Fruit fly (Drosophila melanogaster): ENCODE results near the gene Atg8a.

DNA sequence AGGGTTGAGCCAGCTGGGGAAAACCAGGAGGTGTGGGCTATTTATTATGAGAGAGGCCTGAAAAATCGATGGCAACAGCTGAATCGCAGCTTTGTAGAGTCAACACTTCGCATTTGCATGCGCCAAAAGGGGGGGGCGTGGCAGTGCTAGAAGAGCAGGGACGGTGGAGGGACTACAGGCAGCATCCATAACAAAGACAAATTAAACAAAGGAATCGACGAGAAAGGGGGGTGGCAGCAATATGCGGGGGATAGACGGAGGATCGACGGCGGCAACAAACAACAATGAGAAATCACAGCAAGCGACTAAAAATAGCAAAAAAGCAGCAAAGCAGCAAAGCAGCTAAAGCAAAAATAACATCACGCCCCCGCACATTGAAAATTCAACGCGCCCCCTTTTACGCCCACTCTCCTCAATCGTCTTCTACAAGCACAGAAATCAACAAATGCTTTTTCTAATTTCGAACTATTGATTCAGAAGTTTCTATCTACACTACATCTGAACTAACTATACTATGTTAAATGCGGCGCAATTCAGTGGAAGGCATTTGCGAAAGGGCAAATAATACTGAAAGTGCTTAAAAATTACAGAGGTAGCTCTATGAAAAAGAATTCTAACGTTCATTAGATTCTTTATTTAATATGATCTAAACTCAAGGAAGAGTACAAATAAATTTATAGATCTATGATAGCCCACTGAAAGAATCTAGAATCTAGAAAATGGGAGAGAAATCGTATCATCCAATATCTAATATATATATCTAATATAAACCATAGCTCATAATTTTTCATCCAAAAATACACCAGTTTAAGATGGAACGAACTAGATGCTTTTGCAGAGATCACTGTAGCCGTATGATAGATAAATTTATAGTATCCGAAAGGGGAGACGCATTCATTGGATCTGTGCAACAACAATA lies 33.1 kb downstream of the Atg8a start:
- TF ChIP-seq Pif1A (GFP tag; optimal IDR thresholded peaks at IDR 0.05) (no peak), CG34367 (tag; optimal IDR thresholded peaks at IDR 0.05) (no peak), CG32121 (GFP tag; IDR thresholded peaks at IDR 0.05) (no peak), CG10348 (GFP tag; IDR thresholded peaks at IDR 0.05) (no peak), EcR (GFP tag; optimal IDR thresholded peaks at IDR 0.05) (no peak), rn (GFP tag; IDR thresholded peaks at IDR 0.05) (no peak), CG14655 (GFP tag; optimal IDR thresholded peaks at IDR 0.05) (no peak), fd96Ca (GFP tag; IDR thresholded peaks at IDR 0.05) (0 out of 3 replicates have a peak, but pooled peaks have one; percentile 12), CG13204 (GFP tag; optimal IDR thresholded peaks at IDR 0.05) (no peak), CG17806 (tag; optimal IDR thresholded peaks at IDR 0.05) (no peak), CG8301 (tag; optimal IDR thresholded peaks at IDR 0.05) (no peak), Pif1B (GFP tag; optimal IDR thresholded peaks at IDR 0.05) (no peak), CG8159 (tag; optimal IDR thresholded peaks at IDR 0.05) (no peak), CG9948 (tag; optimal IDR thresholded peaks at IDR 0.05) (no peak)

All from whole organism, pupa.